Worm (Caenorhabditis elegans): ENCODE measurements around the gene eef-1G.

Gene eef-1G

ce11 chrV:11000650-11001049 lies 35.1 kb downstream of the eef-1G start, which contains the start of gene isy-1:
Gene isy-1 (minus strand): TSS chrV:11000699.
- TF ChIP-seq lin-35 (GFP tag; optimal IDR thresholded peaks at IDR 0.05) (peak in 1 of 3 experiments; percentile 84), mcd-1 (GFP tag; IDR thresholded peaks at IDR 0.05) (peak; percentile 79; the same call in 1 of the 2 replicates), lin-54 (GFP tag; optimal IDR thresholded peaks at IDR 0.05) (peak; percentile 93), him-1 (tag; optimal IDR thresholded peaks at IDR 0.05) (peak; percentile 13), Y53F4B.3 (GFP tag; IDR thresholded peaks at IDR 0.05) (no peak), F23B12.7 (tag; optimal IDR thresholded peaks at IDR 0.05; ENCODE audit: insufficient read depth) (peak; percentile 50), dpl-1 (GFP tag; optimal IDR thresholded peaks at IDR 0.05) (peak; percentile 56), attf-5 (GFP tag; optimal IDR thresholded peaks at IDR 0.05) (peak; percentile 85), somi-1 (GFP tag; optimal IDR thresholded peaks at IDR 0.05) (no peak), efl-1 (GFP tag; optimal IDR thresholded peaks at IDR 0.05) (peak; percentile 81), F49E8.2 (tag; optimal IDR thresholded peaks at IDR 0.05; ENCODE audit: insufficient read depth) (no peak), nfyb-1 (GFP tag; IDR thresholded peaks at IDR 0.05) (no peak), attf-3 (GFP tag; conservative IDR thresholded peaks at IDR 0.05) (peak; percentile 92), snpc-4 (GFP tag; optimal IDR thresholded peaks at IDR 0.05) (no peak), snpc-4 (tag; optimal IDR thresholded peaks at IDR 0.05) (peak in 1 of 4 experiments; percentile 53)

- no peak for TF ChIP-seq somi-1 (GFP tag; optimal IDR thresholded peaks at IDR 0.05)
- TF ChIP-seq lsy-27 (tag; optimal IDR thresholded peaks at IDR 0.05; ENCODE audit: borderline replicate concordance, insufficient read depth): no peak
- no peak for TF ChIP-seq T07F8.4 (tag; optimal IDR thresholded peaks at IDR 0.05)
- TF ChIP-seq dpff-1 (tag; optimal IDR thresholded peaks at IDR 0.05): no peak
- TF ChIP-seq F57C9.4 (tag; optimal IDR thresholded peaks at IDR 0.05): no peak
- no peak for TF ChIP-seq B0261.1 (tag; optimal IDR thresholded peaks at IDR 0.05)
- TF ChIP-seq hsf-1 (GFP tag; IDR thresholded peaks at IDR 0.05): no peak
- no peak for TF ChIP-seq die-1 (tag; optimal IDR thresholded peaks at IDR 0.05)
- no peak for TF ChIP-seq Y95B8A.8 (GFP tag; IDR thresholded peaks at IDR 0.05)
- no peak for TF ChIP-seq repo-1 (tag; optimal IDR thresholded peaks at IDR 0.05)
- no peak for TF ChIP-seq atf-7 (tag; optimal IDR thresholded peaks at IDR 0.05)
Measured at ce11 chrV:11002434-11002833, 36.9 kb downstream of the eef-1G start, which contains the start of gene F53B7.4. Gene F53B7.4 (minus strand): TSS chrV:11002534.

ce11 chrV:11004094-11004493 lies 38.6 kb downstream of the eef-1G start:
- TF ChIP-seq gei-17 (GFP tag; optimal IDR thresholded peaks at IDR 0.05) (no peak), ama-1 (optimal IDR thresholded peaks at IDR 0.05) (no peak), ama-1 (GFP tag; optimal IDR thresholded peaks at IDR 0.05) (no peak), aptf-2 (GFP tag; conservative IDR thresholded peaks at IDR 0.05) (no peak), dpl-1 (GFP tag; optimal IDR thresholded peaks at IDR 0.05) (no peak), ztf-26 (tag; optimal IDR thresholded peaks at IDR 0.05) (no peak), nhr-27 (tag; optimal IDR thresholded peaks at IDR 0.05) (no peak), pha-4 (tag; optimal IDR thresholded peaks at IDR 0.05) (no peak), F39B2.1 (GFP tag; IDR thresholded peaks at IDR 0.05) (no peak), K11D2.4 (GFP tag; IDR thresholded peaks at IDR 0.05) (no peak), egrh-3 (GFP tag; IDR thresholded peaks at IDR 0.05) (no peak), sptf-2 (GFP tag; optimal IDR thresholded peaks at IDR 0.05) (no peak), F10E7.11 (tag; optimal IDR thresholded peaks at IDR 0.05) (no peak), rpc-1 (optimal IDR thresholded peaks at IDR 0.05) (no peak), rpc-1 (tag; optimal IDR thresholded peaks at IDR 0.05) (no peak)

Data from whole organism, young adult.